Fruit fly (Drosophila melanogaster) whole organism, embryonic: Measurements from ENCODE around the gene pr.

Experiments
- Atf3 ChIP-seq: fragments of 200-800 bp; sonication (Bioruptor generic); optimal IDR thresholded peaks from 3 replicates; lab custom pipeline; 2016; ENCODE audit warnings: missing biosample characterization, missing genetic modification characterization
- Bgb ChIP-seq: fragments of 200-800 bp; sonication (Bioruptor generic); IDR thresholded peaks from 2 replicates; pipeline ENCODE4 v1.3.6; 2022; ENCODE audit warnings: missing biosample characterization, missing genetic modification characterization; ENCODE audit not compliant: partially characterized antibody
- CG1024 ChIP-seq: fragments of 200-800 bp; sonication (Bioruptor generic); IDR thresholded peaks from 2 replicates; pipeline ENCODE4 v1.3.6; 2022; ENCODE audit warnings: missing biosample characterization, missing genetic modification characterization
- CG12104 ChIP-seq: fragments of 200-800 bp; sonication (Bioruptor generic); optimal IDR thresholded peaks from 3 replicates; lab custom pipeline; 2016; ENCODE audit warnings: missing biosample characterization, missing genetic modification characterization
- CG12219 ChIP-seq: fragments of 200-800 bp; sonication (Bioruptor generic); optimal IDR thresholded peaks from 3 replicates; lab custom pipeline; 2018; ENCODE audit warnings: missing biosample characterization, mild to moderate bottlenecking, missing genetic modification characterization
- CG15269 ChIP-seq: fragments of 200-800 bp; sonication (Bioruptor generic); optimal IDR thresholded peaks from 2 replicates; lab custom pipeline; 2018; ENCODE audit warnings: missing biosample characterization, mild to moderate bottlenecking, missing genetic modification characterization, moderate library complexity
- CG16813 ChIP-seq: fragments of 200-800 bp; sonication (Bioruptor generic); IDR thresholded peaks from 3 replicates; pipeline ENCODE4 v1.3.6; 2022; ENCODE audit warnings: missing biosample characterization, missing genetic modification characterization; ENCODE audit not compliant: partially characterized antibody
- CG16863 ChIP-seq: fragments of 200-800 bp; sonication (Bioruptor generic); optimal IDR thresholded peaks from 3 replicates; lab custom pipeline; 2016; ENCODE audit warnings: missing biosample characterization, missing genetic modification characterization
- CG17612 ChIP-seq: fragments of 200-800 bp; sonication (Bioruptor generic); IDR thresholded peaks from 2 replicates; pipeline ENCODE4 v1.3.6; 2022; ENCODE audit warnings: missing biosample characterization, missing genetic modification characterization
- CG17802 ChIP-seq: fragments of 200-800 bp; sonication (Bioruptor generic); optimal IDR thresholded peaks from 2 replicates; lab custom pipeline; 2018; ENCODE audit warnings: missing biosample characterization, mild to moderate bottlenecking, missing genetic modification characterization, moderate library complexity
- CG3281 ChIP-seq: fragments of 200-800 bp; sonication (Bioruptor generic); optimal IDR thresholded peaks from 3 replicates; lab custom pipeline; 2017; ENCODE audit warnings: missing biosample characterization, mild to moderate bottlenecking, missing genetic modification characterization
- CG3847 ChIP-seq: fragments of 200-800 bp; sonication (Bioruptor generic); IDR thresholded peaks from 2 replicates; pipeline ENCODE4 v1.3.6; 2022; ENCODE audit warnings: missing biosample characterization, missing genetic modification characterization
- CG4424 ChIP-seq: fragments of 200-800 bp; sonication (Bioruptor generic); optimal IDR thresholded peaks from 3 replicates; lab custom pipeline; 2016; ENCODE audit warnings: missing biosample characterization, missing genetic modification characterization
- CG6254 ChIP-seq: fragments of 200-800 bp; sonication (Bioruptor generic); optimal IDR thresholded peaks from 3 replicates; lab custom pipeline; 2017; ENCODE audit warnings: mild to moderate bottlenecking, missing biosample characterization, missing genetic modification reagents, missing genetic modification characterization
- CG6689 ChIP-seq: fragments of 200-800 bp; sonication (Bioruptor generic); IDR thresholded peaks from 2 replicates; pipeline ENCODE4 v1.3.6; 2022; ENCODE audit warnings: missing biosample characterization, missing genetic modification characterization
- CG6765 ChIP-seq: fragments of 200-800 bp; sonication (Bioruptor generic); optimal IDR thresholded peaks from 3 replicates; lab custom pipeline; 2017; ENCODE audit warnings: missing biosample characterization, mild to moderate bottlenecking, missing genetic modification characterization
- CG6791 ChIP-seq: fragments of 200-800 bp; sonication (Bioruptor generic); IDR thresholded peaks from 3 replicates; pipeline ENCODE4 v1.3.6; 2022; ENCODE audit warnings: missing biosample characterization, missing genetic modification characterization; ENCODE audit not compliant: partially characterized antibody
- CG7963 ChIP-seq: fragments of 200-800 bp; sonication (Bioruptor generic); IDR thresholded peaks from 3 replicates; pipeline ENCODE4 v1.3.6; 2022; ENCODE audit warnings: missing biosample characterization, missing genetic modification characterization; ENCODE audit not compliant: partially characterized antibody
- CG7987 ChIP-seq: fragments of 200-800 bp; sonication (Bioruptor generic); optimal IDR thresholded peaks from 2 replicates; lab custom pipeline; 2018; ENCODE audit warnings: missing biosample characterization, mild to moderate bottlenecking, missing genetic modification characterization, moderate library complexity
- CG9437 ChIP-seq: fragments of 200-800 bp; sonication (Bioruptor generic); optimal IDR thresholded peaks from 2 replicates; lab custom pipeline; 2018; ENCODE audit warnings: missing biosample characterization, mild to moderate bottlenecking, missing genetic modification characterization
- CG9817 ChIP-seq: fragments of 200-800 bp; sonication (Bioruptor generic); optimal IDR thresholded peaks from 2 replicates; lab custom pipeline; 2018; ENCODE audit warnings: missing biosample characterization, mild to moderate bottlenecking, missing genetic modification characterization, moderate library complexity
- Doc3 ChIP-seq: fragments of 200-800 bp; sonication (Bioruptor generic); IDR thresholded peaks from 3 replicates; pipeline ENCODE4 v1.3.6; 2022; ENCODE audit warnings: missing biosample characterization, missing genetic modification characterization; ENCODE audit not compliant: partially characterized antibody
- H15 ChIP-seq: fragments of 200-800 bp; sonication (Bioruptor generic); IDR thresholded peaks from 3 replicates; pipeline ENCODE4 v1.3.6; 2022; ENCODE audit warnings: missing biosample characterization, missing genetic modification characterization
- Kr ChIP-seq: fragments of 200-800 bp; sonication (Bioruptor generic); optimal IDR thresholded peaks from 2 replicates; lab custom pipeline; 2017; ENCODE audit warnings: missing biosample characterization, mild to moderate bottlenecking, missing genetic modification characterization
- NC2β ChIP-seq: fragments of 200-800 bp; sonication (Bioruptor generic); optimal IDR thresholded peaks from 2 replicates; lab custom pipeline; 2016; ENCODE audit warnings: missing biosample characterization, missing genetic modification characterization
- NK7.1 ChIP-seq: fragments of 200-800 bp; sonication (Bioruptor generic); optimal IDR thresholded peaks from 3 replicates; lab custom pipeline; 2016; ENCODE audit warnings: missing biosample characterization, missing genetic modification characterization
- NfI ChIP-seq: fragments of 200-800 bp; sonication (Bioruptor generic); optimal IDR thresholded peaks from 3 replicates; lab custom pipeline; 2018; ENCODE audit warnings: missing biosample characterization, mild to moderate bottlenecking, missing genetic modification characterization, moderate library complexity
- PHDP ChIP-seq: fragments of 200-800 bp; sonication (Bioruptor generic); optimal IDR thresholded peaks from 3 replicates; lab custom pipeline; 2018; ENCODE audit warnings: missing biosample characterization, mild to moderate bottlenecking, missing genetic modification characterization, moderate library complexity
- Sin3A ChIP-seq: fragments of >200 bp; optimal IDR thresholded peaks from 2 replicates; lab custom pipeline; 2018
- Sox100B ChIP-seq: fragments of 200-800 bp; sonication (Bioruptor generic); optimal IDR thresholded peaks from 3 replicates; lab custom pipeline; 2018; ENCODE audit warnings: missing biosample characterization, mild to moderate bottlenecking, missing genetic modification characterization
- TFAM ChIP-seq: fragments of 200-800 bp; sonication (Bioruptor generic); optimal IDR thresholded peaks from 2 replicates; lab custom pipeline; 2017; ENCODE audit warnings: missing biosample characterization, missing genetic modification characterization, inconsistent platforms
- bowl ChIP-seq: fragments of 200-800 bp; sonication (Bioruptor generic); IDR thresholded peaks from 2 replicates; pipeline ENCODE4 v1.3.6; 2022; ENCODE audit warnings: missing biosample characterization, missing genetic modification characterization
- disco-r ChIP-seq: fragments of 200-800 bp; sonication (Bioruptor generic); optimal IDR thresholded peaks from 2 replicates; lab custom pipeline; 2016; ENCODE audit warnings: missing biosample characterization, missing genetic modification characterization
- en ChIP-seq: fragments of 200-800 bp; sonication (Bioruptor generic); optimal IDR thresholded peaks from 2 replicates; lab custom pipeline; 2016; ENCODE audit warnings: missing biosample characterization, missing genetic modification characterization
- fd96Cb ChIP-seq: fragments of 200-800 bp; sonication (Bioruptor generic); optimal IDR thresholded peaks from 2 replicates; lab custom pipeline; 2018; ENCODE audit warnings: missing biosample characterization, mild to moderate bottlenecking, missing genetic modification characterization, moderate library complexity
- h ChIP-seq: fragments of >200 bp; optimal IDR thresholded peaks from 2 replicates; lab custom pipeline; 2017
- kah ChIP-seq: fragments of 200-800 bp; sonication (Bioruptor generic); optimal IDR thresholded peaks from 2 replicates; lab custom pipeline; 2018; ENCODE audit warnings: missing biosample characterization, mild to moderate bottlenecking, missing genetic modification characterization
- nom ChIP-seq: fragments of 200-800 bp; sonication (Bioruptor generic); optimal IDR thresholded peaks from 2 replicates; lab custom pipeline; 2017; ENCODE audit warnings: missing biosample characterization, missing genetic modification characterization, mild to moderate bottlenecking, moderate library complexity, missing genetic modification reagents
- p53 ChIP-seq: fragments of 200-800 bp; sonication (Bioruptor generic); optimal IDR thresholded peaks from 2 replicates; lab custom pipeline; 2016; ENCODE audit warnings: missing biosample characterization, missing genetic modification characterization
- peb ChIP-seq: fragments of 200-800 bp; sonication (Bioruptor generic); IDR thresholded peaks from 2 replicates; pipeline ENCODE4 v1.3.6; 2022; ENCODE audit warnings: missing biosample characterization, missing genetic modification characterization
- pnt ChIP-seq: fragments of 200-800 bp; sonication (Bioruptor generic); optimal IDR thresholded peaks from 3 replicates; lab custom pipeline; 2016; ENCODE audit warnings: missing biosample characterization, missing genetic modification characterization
- scrt ChIP-seq: fragments of 200-800 bp; sonication (Bioruptor generic); optimal IDR thresholded peaks from 2 replicates; lab custom pipeline; 2018; ENCODE audit warnings: missing biosample characterization, mild to moderate bottlenecking, missing genetic modification characterization, moderate library complexity
- sens ChIP-seq: fragments of 200-800 bp; sonication (Bioruptor generic); peaks from one replicate; lab custom pipeline; 2016; ENCODE audit warnings: missing biosample characterization, missing genetic modification characterization
- slou ChIP-seq: fragments of 200-800 bp; sonication (Bioruptor generic); optimal IDR thresholded peaks from 3 replicates; lab custom pipeline; 2016; ENCODE audit warnings: missing biosample characterization, missing genetic modification characterization
- tna ChIP-seq: fragments of 200-800 bp; sonication (Bioruptor generic); IDR thresholded peaks from 2 replicates; pipeline ENCODE4 v1.3.6; 2022; ENCODE audit warnings: missing biosample characterization, missing genetic modification characterization; ENCODE audit not compliant: partially characterized antibody
- trem ChIP-seq: fragments of 200-800 bp; optimal IDR thresholded peaks from 3 replicates; lab custom pipeline; 2019; ENCODE audit warnings: missing biosample characterization, mild to moderate bottlenecking, missing genetic modification characterization, moderate library complexity
- trh ChIP-seq: fragments of 200-800 bp; sonication (Bioruptor generic); optimal IDR thresholded peaks from 2 replicates; lab custom pipeline; 2016; ENCODE audit warnings: missing biosample characterization, missing genetic modification characterization
- wek ChIP-seq: fragments of 200-800 bp; sonication (Bioruptor generic); optimal IDR thresholded peaks from 3 replicates; lab custom pipeline; 2018; ENCODE audit warnings: missing biosample characterization, mild to moderate bottlenecking, missing genetic modification characterization, moderate library complexity
- yki ChIP-seq: fragments of >200 bp; optimal IDR thresholded peaks from 3 replicates; lab custom pipeline; 2018

The pr gene

DNA sequence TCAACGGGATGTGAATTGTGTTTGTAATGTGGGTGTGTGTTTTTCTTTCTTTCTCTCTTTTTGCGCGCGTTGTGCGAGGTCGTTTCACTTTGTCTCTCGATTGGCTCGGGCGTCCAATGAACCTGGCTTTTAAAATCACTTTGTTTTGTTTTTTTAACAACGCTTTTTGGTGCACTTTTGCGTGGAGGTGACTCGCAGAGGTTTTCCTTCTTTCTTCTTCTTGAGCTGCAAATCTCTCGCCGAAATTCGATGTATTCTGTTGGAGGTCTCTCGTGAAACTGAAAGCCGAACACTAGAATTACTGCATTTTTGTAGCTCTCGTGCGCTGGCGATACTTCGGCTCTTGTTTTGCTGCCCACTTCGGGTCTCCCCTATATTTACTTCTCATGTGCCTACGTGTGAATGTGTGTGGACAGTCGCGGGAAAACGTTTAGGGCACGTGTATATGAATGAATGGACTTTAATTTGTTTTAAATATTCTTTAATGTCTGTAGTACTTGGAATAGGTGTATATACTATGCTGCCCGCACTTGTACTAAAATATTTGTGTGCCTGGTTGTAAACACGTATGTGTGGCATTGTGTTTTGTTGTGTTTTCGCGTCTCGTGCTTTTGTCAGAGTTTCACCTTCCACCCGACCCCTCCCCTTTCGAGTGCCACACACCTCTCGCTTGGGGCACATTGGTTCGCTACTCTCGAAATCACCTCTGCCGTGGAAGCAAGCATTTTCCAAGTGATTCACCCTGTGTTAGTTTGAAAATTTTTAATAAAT is 9.7 kb upstream of the pr start, which contains the start of gene fok (continued):
- peak; percentile 76 for TF ChIP-seq trh
- TF ChIP-seq CG4424 (GFP tag; lab: Kevin White, UChicago): peak; percentile 96
- no peak for TF ChIP-seq CG7963 (GFP tag; lab: Robert Waterston, UW)
- peak; percentile 88 for TF ChIP-seq peb (GFP tag; lab: Robert Waterston, UW)
- TF ChIP-seq CG9437 (GFP tag; lab: Kevin White, UChicago): peak; percentile 91
- no peak for TF ChIP-seq h (lab: Kevin White, UChicago)
- TF ChIP-seq CG12219 (GFP tag; lab: Kevin White, UChicago): peak; percentile 97
- TF ChIP-seq Bgb (GFP tag; lab: Robert Waterston, UW): peak; percentile 66
- TF ChIP-seq CG6254 (GFP tag; lab: Kevin White, UChicago): peak; percentile 93
- TF ChIP-seq CG6765 (GFP tag; lab: Kevin White, UChicago): peak; percentile 98
- TF ChIP-seq CG6791 (GFP tag; lab: Robert Waterston, UW): 0 out of 3 replicates have a peak, but pooled peaks have one; percentile 40
- TF ChIP-seq wek (GFP tag; lab: Kevin White, UChicago): peak; percentile 83
- TF ChIP-seq PHDP: peak; percentile 97
- peak; percentile 96 for TF ChIP-seq NfI (GFP tag; lab: Kevin White, UChicago)
- peak; percentile 98 for TF ChIP-seq CG15269
- peak; percentile 78 for TF ChIP-seq TFAM (GFP tag; lab: Kevin White, UChicago)
- peak; percentile 95 for TF ChIP-seq CG3847 (GFP tag; lab: Robert Waterston, UW)
- TF ChIP-seq NC2β (GFP tag; lab: Kevin White, UChicago): peak; percentile 95
- peak; percentile 45; the same call in 1 of the 2 replicates for TF ChIP-seq tna (GFP tag; lab: Robert Waterston, UW)
- TF ChIP-seq trem (tag; lab: Kevin White, UChicago): peak; percentile 93
- TF ChIP-seq CG12104: peak; percentile 98
- TF ChIP-seq CG16863 (GFP tag; lab: Kevin White, UChicago): peak; percentile 95
- peak; percentile 85 for TF ChIP-seq en (GFP tag; lab: Kevin White, UChicago)
- peak; percentile 95 for TF ChIP-seq scrt (GFP tag; lab: Kevin White, UChicago)
- peak; percentile 95 for TF ChIP-seq CG7987 (GFP tag; lab: Kevin White, UChicago)
- TF ChIP-seq disco-r (GFP tag; lab: Kevin White, UChicago): peak; percentile 92
- TF ChIP-seq bowl (GFP tag; lab: Robert Waterston, UW): peak; percentile 88
- peak; percentile 90 for TF ChIP-seq slou (GFP tag; lab: Kevin White, UChicago)
- TF ChIP-seq Doc3 (GFP tag; lab: Robert Waterston, UW): 0 out of 3 replicates have a peak, but pooled peaks have one; percentile 31
- TF ChIP-seq CG3281: peak; percentile 98
- TF ChIP-seq pnt (GFP tag; lab: Kevin White, UChicago): peak; percentile 93
- TF ChIP-seq kah (GFP tag; lab: Kevin White, UChicago): peak; percentile 91
- peak; percentile 87 for TF ChIP-seq H15 (GFP tag; lab: Robert Waterston, UW)
- TF ChIP-seq p53: peak; percentile 79
- TF ChIP-seq Sox100B (GFP tag; lab: Kevin White, UChicago): peak; percentile 98
- peak; percentile 91 for TF ChIP-seq Atf3 (GFP tag; lab: Kevin White, UChicago)
- TF ChIP-seq Kr: peak; percentile 30
- TF ChIP-seq CG16813 (GFP tag; lab: Robert Waterston, UW): peak; percentile 44; the same call in 1 of the 3 replicates
- TF ChIP-seq CG17802 (tag; lab: Kevin White, UChicago): peak; percentile 71
- TF ChIP-seq sens (GFP tag; lab: Kevin White, UChicago): peak; percentile 99
- peak; percentile 96 for TF ChIP-seq CG6689 (GFP tag; lab: Robert Waterston, UW)
- peak; percentile 94 for TF ChIP-seq fd96Cb (tag; lab: Kevin White, UChicago)
- no peak for TF ChIP-seq Sin3A
- TF ChIP-seq nom (GFP tag; lab: Kevin White, UChicago): peak; percentile 96
- 0 out of 2 replicates have a peak, but pooled peaks have one; percentile 41 for TF ChIP-seq CG1024 (GFP tag; lab: Robert Waterston, UW)
- TF ChIP-seq CG9817: peak; percentile 95
- TF ChIP-seq yki (lab: Kevin White, UChicago): no peak
- TF ChIP-seq CG17612 (GFP tag; lab: Robert Waterston, UW): peak; percentile 87
- peak; percentile 94 for TF ChIP-seq NK7.1 (GFP tag; lab: Kevin White, UChicago)
